Fruit fly (Drosophila melanogaster) whole organism, wandering third instar larva: ENCODE data around the gene Gr68a.

Source experiments
- CG9705 ChIP-seq: fragments of 200-800 bp; sonication (Bioruptor generic); optimal IDR thresholded peaks from 2 replicates; lab custom pipeline; 2018; ENCODE audit warnings: missing biosample characterization, mild to moderate bottlenecking, missing genetic modification characterization
- Hnf4 ChIP-seq: fragments of 200-800 bp; sonication (Bioruptor generic); optimal IDR thresholded peaks from 2 replicates; lab custom pipeline; 2016; ENCODE audit warnings: missing biosample characterization, mild to moderate bottlenecking, missing genetic modification characterization
- OdsH ChIP-seq: fragments of 200-800 bp; sonication (Bioruptor generic); optimal IDR thresholded peaks from 2 replicates; lab custom pipeline; 2016; ENCODE audit warnings: missing biosample characterization, mild to moderate bottlenecking, missing genetic modification characterization
- br ChIP-seq: fragments of 200-800 bp; sonication (Bioruptor generic); optimal IDR thresholded peaks from 2 replicates; lab custom pipeline; 2016; ENCODE audit warnings: missing biosample characterization, missing genetic modification characterization
- ey ChIP-seq: fragments of 200-800 bp; sonication (Bioruptor generic); optimal IDR thresholded peaks from 2 replicates; lab custom pipeline; 2016; ENCODE audit warnings: missing biosample characterization, missing genetic modification characterization
- foxo ChIP-seq, 2 experiments: fragments of 200-800 bp; sonication (Bioruptor generic); optimal IDR thresholded peaks; 2 replicates in 1 of 2; 3 replicates in 1 of 2; lab custom pipeline; 2016 to 2017; ENCODE audit warnings: missing biosample characterization in 2 of 2, missing genetic modification characterization in 2 of 2
- h ChIP-seq: fragments of 200-800 bp; sonication (Bioruptor generic); optimal IDR thresholded peaks from 3 replicates; lab custom pipeline; 2016; ENCODE audit warnings: missing biosample characterization, mild to moderate bottlenecking, missing genetic modification characterization
- pan ChIP-seq: fragments of >200 bp; optimal IDR thresholded peaks from 2 replicates; lab custom pipeline; 2017
- psq ChIP-seq: fragments of 200-800 bp; sonication (Bioruptor generic); optimal IDR thresholded peaks from 3 replicates; lab custom pipeline; 2017; ENCODE audit warnings: missing biosample characterization, mild to moderate bottlenecking, missing genetic modification characterization, moderate library complexity
- sage ChIP-seq: fragments of 200-800 bp; sonication (Bioruptor generic); optimal IDR thresholded peaks from 2 replicates; lab custom pipeline; 2016; ENCODE audit warnings: missing biosample characterization, mild to moderate bottlenecking, missing genetic modification characterization
- usp ChIP-seq: fragments of >200 bp; optimal IDR thresholded peaks from 2 replicates; lab custom pipeline; 2017; ENCODE audit warnings: missing biosample characterization, missing genetic modification characterization

- TF ChIP-seq pan (lab: Kevin White, UChicago) (no peak), ey (GFP tag; lab: Kevin White, UChicago) (no peak), foxo (GFP tag; optimal IDR thresholded peaks at IDR 0.05; lab: Kevin White, UChicago) (no peak), h (GFP tag; lab: Kevin White, UChicago) (no peak), OdsH (no peak), usp (GFP tag; lab: Kevin White, UChicago) (no peak), Hnf4 (GFP tag; lab: Kevin White, UChicago) (no peak), CG9705 (GFP tag; lab: Kevin White, UChicago) (no peak), br (GFP tag; lab: Kevin White, UChicago) (no peak), psq (GFP tag; lab: Kevin White, UChicago) (no peak), sage (GFP tag; lab: Kevin White, UChicago) (no peak)
Measured at dm6 chr3L:11717300-11717699, 33.8 kb upstream of the Gr68a start.
